Worm (Caenorhabditis elegans) whole organism, midembryonic: ENCODE measurements around the gene sru-28.

Experiments
- T22C8.4 ChIP-seq: fragments of 200-800 bp; sonication (Bioruptor generic); IDR thresholded peaks from 2 replicates; pipeline ENCODE4 v1.3.6; 2022; ENCODE audit warnings: missing genetic modification characterization, missing compliant biosample characterization
- flt-1 ChIP-seq: fragments of 200-800 bp; sonication (Bioruptor generic); IDR thresholded peaks from 2 replicates; pipeline ENCODE4 v1.3.6; 2022; ENCODE audit warnings: missing genetic modification characterization, missing compliant biosample characterization
- klf-2 ChIP-seq: fragments of 200-800 bp; sonication (Bioruptor generic); conservative IDR thresholded peaks from 2 replicates; pipeline ENCODE4 v1.3.6; 2022; ENCODE audit warnings: missing genetic modification reagents, missing genetic modification characterization, missing compliant biosample characterization
- tab-1 ChIP-seq: fragments of 200-800 bp; sonication (Bioruptor generic); IDR thresholded peaks from 2 replicates; pipeline ENCODE4 v1.3.6; 2022; ENCODE audit warnings: missing genetic modification characterization, missing compliant biosample characterization
- ztf-23 ChIP-seq: fragments of 200-800 bp; sonication (Bioruptor generic); IDR thresholded peaks from 2 replicates; pipeline ENCODE4 v1.3.6; 2022; ENCODE audit warnings: missing genetic modification reagents, missing genetic modification characterization, missing compliant biosample characterization
- ztf-29 ChIP-seq: fragments of 200-800 bp; sonication (Bioruptor generic); IDR thresholded peaks from 2 replicates; pipeline ENCODE4 v1.3.6; 2022; ENCODE audit warnings: missing genetic modification reagents, missing genetic modification characterization, missing compliant biosample characterization

DNA sequence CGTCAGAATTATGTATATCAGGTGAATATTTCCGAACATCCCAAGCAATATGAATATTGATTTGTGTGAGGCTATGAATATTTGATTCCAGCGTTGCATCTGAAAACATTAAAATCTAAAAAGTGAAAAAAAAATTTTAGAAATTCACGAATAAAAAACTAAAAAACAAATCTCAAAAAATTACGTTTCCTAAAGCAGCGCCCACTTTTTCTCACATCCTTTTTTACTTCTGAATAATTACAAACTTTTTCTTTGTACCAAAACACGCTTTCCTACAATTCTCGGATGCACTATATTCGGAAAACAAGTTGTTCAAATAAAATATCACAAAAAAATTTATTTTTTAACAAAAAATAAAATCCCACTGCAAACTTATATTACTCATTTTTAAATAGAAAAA lies 46.9 kb downstream of the sru-28 start, which contains the start of gene srsx-8:
- TF ChIP-seq klf-2 (no peak), T22C8.4 (GFP tag; lab: Robert Waterston, UW) (no peak), ztf-23 (GFP tag; lab: Robert Waterston, UW) (no peak), tab-1 (GFP tag; lab: Robert Waterston, UW) (no peak), flt-1 (GFP tag; lab: Robert Waterston, UW) (no peak), ztf-29 (GFP tag; lab: Robert Waterston, UW) (no peak)
